Worm (Caenorhabditis elegans) whole organism, dauer: ENCODE results near the gene C49H3.16.
"Not testable (repeated sequence)": the region's sequence is repeated elsewhere in the genome, so short reads cannot be mapped to it uniquely, and the experiment has no call there.

ENCODE experiments used
- unc-62 ChIP-seq: sonication (generic microtip); optimal IDR thresholded peaks from 2 replicates; lab custom pipeline; 2017; ENCODE audit warnings: missing biosample characterization, missing genetic modification reagents, missing genetic modification characterization

The C49H3.16 gene

DNA sequence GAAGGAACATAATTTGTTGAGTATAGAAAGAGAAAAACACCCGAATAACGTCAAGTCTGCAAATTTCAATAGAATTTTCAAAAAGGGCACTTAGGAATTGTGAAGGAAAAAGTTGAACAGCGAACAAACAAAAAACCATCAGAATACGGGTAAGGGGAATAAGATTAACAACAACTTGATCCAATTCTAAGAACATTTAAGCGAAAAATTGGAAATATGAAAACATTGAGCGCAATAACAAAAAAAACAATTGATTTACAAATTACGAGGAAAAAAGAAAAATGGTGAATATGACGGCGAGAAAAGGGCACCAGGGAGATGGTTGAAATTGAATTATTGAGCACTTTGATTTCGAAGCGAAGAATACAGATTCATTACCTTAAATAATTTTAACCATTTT is 3.3 kb upstream of the C49H3.16 start:
- no peak for TF ChIP-seq unc-62 (GFP tag; lab: Kevin White, UChicago)

ce11 chrIV:7917881-7918280 is 2.3 kb upstream of the C49H3.16 start:
- no peak for TF ChIP-seq unc-62 (GFP tag; lab: Kevin White, UChicago)

DNA sequence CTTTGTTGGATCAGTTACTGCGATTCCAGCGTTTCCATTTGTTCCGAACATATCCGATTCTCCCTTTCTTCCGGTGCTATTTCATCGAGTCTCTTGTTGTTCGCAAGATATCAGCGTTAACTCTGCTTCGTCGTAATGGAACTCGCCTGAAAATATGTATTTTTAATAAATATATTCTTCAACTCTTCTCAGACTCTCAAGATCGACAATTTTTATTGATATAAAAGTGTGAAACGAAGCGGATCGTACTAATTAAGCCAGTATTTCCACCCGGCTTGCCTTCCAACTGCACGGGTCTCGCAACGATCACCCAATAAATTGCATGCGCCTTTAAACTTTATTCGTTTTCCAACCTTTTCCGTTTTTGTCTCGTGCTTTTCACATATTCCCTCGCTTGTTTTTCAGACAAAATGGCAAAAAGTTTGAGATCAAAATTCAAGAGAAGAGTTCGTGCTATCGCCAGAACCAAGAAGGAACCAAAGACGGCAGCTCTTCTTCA is 3.8 kb downstream of the C49H3.16 start, which contains the start of the genes xpo-3 and C49H3.3:
TSS of gene xpo-3 (minus strand) at position 51 of the 499 bp plus-strand sequence.
TSS of gene C49H3.3 (plus strand) at position 369 of the 499 bp plus-strand sequence.
- TF ChIP-seq unc-62 (GFP tag; lab: Kevin White, UChicago): no peak

ce11 chrIV:7924975-7925828 is 5.0 kb downstream of the C49H3.16 start:
- TF ChIP-seq unc-62 (GFP tag; lab: Kevin White, UChicago): no peak

- no peak for TF ChIP-seq unc-62 (GFP tag; lab: Kevin White, UChicago)
Measured at ce11 chrIV:7926102-7926840, 6.0 kb downstream of the C49H3.16 start, which contains the start of gene rps-2. rps-2 (minus strand) TSS chrIV:7926391.

DNA sequence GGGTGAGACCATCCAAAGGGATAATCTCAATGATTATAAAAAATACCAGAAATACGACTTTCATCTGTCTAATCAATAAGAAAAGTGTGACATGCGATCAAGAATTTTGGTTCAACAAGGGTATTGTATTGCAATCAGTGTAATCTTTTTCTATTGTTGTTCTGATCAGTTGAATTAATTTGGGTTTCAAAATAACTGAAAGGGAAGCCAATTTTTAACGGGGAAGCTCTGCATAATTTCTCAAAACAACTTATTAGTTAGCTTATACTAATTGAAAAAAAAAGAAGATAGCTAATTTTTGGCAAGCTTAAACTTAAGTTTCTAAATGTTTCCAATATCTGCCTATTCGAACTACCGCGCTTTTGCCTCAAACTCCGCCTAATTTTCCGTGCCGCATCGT is 7.0 kb downstream of the C49H3.16 start, which contains the start of gene C49H3.12:
TSS of gene C49H3.12 (minus strand) at position 101 of the 400 bp plus-strand sequence.
- no peak for TF ChIP-seq unc-62 (GFP tag; lab: Kevin White, UChicago)

ce11 chrIV:7927852-7928251 is 7.6 kb downstream of the C49H3.16 start, which contains the start of gene gcy-8:
gcy-8 (plus strand) TSS chrIV:7928152.
- no peak for TF ChIP-seq unc-62 (GFP tag; lab: Kevin White, UChicago)

DNA sequence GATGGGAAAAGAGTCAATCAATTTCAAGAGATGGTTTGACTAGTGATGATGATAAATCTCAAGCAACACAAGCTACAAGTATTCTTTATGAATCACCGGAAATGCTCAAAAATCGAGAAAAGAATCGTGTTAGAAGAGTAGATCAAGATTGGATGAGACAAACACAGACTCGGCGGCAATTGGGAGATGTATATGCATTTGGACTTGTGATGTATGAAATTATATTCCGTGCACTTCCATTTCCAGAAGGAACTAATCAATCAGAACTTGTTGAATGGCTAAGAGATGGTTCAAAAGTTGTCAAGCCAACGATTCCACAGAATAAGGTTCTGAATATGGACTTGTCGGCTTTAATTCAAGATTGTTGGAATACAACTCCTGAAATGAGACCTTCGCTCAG is 11.6 kb downstream of the C49H3.16 start:
- TF ChIP-seq unc-62 (GFP tag; lab: Kevin White, UChicago): no peak

ce11 chrIV:7933733-7934132 is 13.5 kb downstream of the C49H3.16 start, which contains the start of gene bbs-2:
bbs-2 (plus strand) TSS chrIV:7934033.
- TF ChIP-seq unc-62 (GFP tag; lab: Kevin White, UChicago): no peak

DNA sequence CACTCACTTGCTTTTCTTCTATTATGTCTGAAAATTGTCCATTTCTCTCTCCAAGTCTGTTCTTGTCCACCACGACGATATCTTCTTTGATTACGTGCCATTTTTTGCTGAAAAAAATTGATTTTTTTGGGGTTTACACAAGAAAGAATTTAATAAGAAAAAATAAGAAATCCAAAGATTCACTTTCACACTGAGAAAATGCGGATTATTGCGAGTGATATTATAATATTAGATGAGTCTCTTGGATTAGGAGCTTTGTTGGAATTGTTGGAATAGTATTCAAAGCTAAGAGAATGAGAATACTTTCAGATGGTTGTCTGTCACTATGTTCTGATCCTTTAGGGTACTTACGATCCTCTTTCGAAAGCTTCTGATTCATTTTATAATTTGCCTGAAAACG is 18.6 kb downstream of the C49H3.16 start, which contains the start of gene F20D12.7:
TSS of gene F20D12.7 (minus strand) at position 101 of the 400 bp plus-strand sequence.
- no peak for TF ChIP-seq unc-62 (GFP tag; lab: Kevin White, UChicago)

DNA sequence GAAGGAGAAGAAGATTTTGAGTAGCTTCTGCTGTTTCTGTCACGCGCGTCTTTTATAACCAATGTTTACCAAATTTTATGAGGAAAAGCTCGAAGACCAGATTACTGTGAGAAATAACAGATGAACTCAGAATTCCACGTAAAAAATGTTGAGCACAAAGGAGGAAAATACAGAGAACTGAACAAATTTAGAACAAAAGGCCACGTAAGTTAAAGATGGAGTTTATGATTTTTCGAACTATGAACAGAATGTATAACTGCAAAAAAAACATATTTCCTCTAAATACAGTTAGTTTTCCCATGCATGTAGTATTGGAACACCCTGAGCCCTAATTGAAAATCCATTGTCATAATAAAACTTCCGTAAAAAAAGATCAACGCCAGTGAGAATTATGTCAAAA is 20.7 kb downstream of the C49H3.16 start, which contains the start of gene exc-9:
TSS of gene exc-9 (minus strand) at position 101 of the 400 bp plus-strand sequence.
- no peak for TF ChIP-seq unc-62 (GFP tag; lab: Kevin White, UChicago)

DNA sequence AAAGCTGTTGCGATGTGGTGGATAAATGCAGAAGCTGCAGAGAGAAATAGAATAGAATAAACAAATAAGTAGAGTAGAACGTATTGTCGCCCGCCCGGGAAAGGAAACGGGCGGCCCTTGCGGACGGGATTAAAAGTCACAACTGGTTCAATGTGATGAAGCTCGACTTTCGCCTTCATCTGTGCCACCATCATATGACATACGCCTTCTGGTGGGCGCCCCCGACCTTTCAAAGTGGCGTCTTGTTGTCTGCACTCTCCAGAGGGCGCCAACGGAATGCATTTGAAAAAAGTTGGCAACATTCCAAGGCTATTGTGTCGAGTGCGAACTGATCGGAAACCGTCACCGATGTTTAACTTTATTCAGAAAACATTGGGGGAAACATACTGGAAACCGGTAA is 23.0 kb downstream of the C49H3.16 start:
- TF ChIP-seq unc-62 (GFP tag; lab: Kevin White, UChicago): no peak

- TF ChIP-seq unc-62 (GFP tag; lab: Kevin White, UChicago): no peak
Measured at ce11 chrIV:7946457-7946856, 26.2 kb downstream of the C49H3.16 start, which contains the start of gene czw-1. czw-1 (minus strand) TSS chrIV:7946825.

DNA sequence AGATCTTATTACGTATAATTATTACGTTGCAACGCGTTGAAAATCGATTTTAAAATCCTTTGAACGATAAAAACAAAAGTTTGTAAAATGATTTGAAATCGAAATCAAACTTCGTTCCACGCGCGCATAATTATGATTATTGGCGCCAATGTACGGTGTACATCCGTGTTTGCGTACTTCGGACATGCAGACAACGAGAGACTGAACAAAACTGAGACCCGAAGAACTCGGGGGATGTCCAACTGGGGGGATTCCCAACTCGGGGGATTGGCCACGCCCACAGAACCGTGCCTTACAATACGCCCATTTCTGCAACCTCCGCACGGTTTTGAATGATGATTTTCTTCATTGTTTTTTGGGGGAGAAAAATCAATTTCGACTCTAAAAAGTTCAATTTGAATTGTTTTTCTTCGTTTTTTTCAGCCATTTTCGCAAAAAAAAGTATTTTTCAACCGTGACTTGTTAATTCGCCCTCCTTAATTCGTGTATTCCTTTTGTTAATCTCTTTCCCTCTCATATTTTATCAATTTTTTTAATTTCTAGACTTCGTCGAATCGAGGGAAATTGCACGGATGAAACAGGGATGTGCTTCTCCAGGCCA is 26.8 kb downstream of the C49H3.16 start, which contains the start of gene F20D12.12:
TSS of gene F20D12.12 (plus strand) at position 542 of the 601 bp plus-strand sequence.
- not testable (repeated sequence) for TF ChIP-seq unc-62 (GFP tag; lab: Kevin White, UChicago)

ce11 chrIV:7948290-7948689 is 28.1 kb downstream of the C49H3.16 start, which contains the start of gene mcm-3AP:
mcm-3AP (plus strand) TSS chrIV:7948672.
- not testable (repeated sequence) for TF ChIP-seq unc-62 (GFP tag; lab: Kevin White, UChicago)
